Fruit fly (Drosophila melanogaster) whole organism, embryonic: Measurements from ENCODE around the gene bsf.

Experiments
- Abd-B ChIP-seq: fragments of 200-800 bp; sonication (Bioruptor generic); optimal IDR thresholded peaks from 2 replicates; lab custom pipeline; 2018; ENCODE audit warnings: missing biosample characterization, mild to moderate bottlenecking, missing genetic modification characterization, moderate library complexity
- B-H1 ChIP-seq: fragments of 200-800 bp; sonication (Bioruptor generic); IDR thresholded peaks from 3 replicates; pipeline ENCODE4 v1.3.6; 2022; ENCODE audit warnings: missing biosample characterization, missing genetic modification characterization
- Bdp1 ChIP-seq: fragments of 200-800 bp; sonication (Bioruptor generic); optimal IDR thresholded peaks from 3 replicates; lab custom pipeline; 2016; ENCODE audit warnings: missing biosample characterization, missing genetic modification characterization
- CG11085 ChIP-seq: fragments of 200-800 bp; sonication (Bioruptor generic); IDR thresholded peaks from 2 replicates; pipeline ENCODE4 v1.3.6; 2022; ENCODE audit warnings: missing biosample characterization, missing genetic modification characterization
- CG11398 ChIP-seq: fragments of 200-800 bp; sonication (Bioruptor generic); optimal IDR thresholded peaks from 2 replicates; lab custom pipeline; 2016; ENCODE audit warnings: missing biosample characterization, missing genetic modification characterization
- CG13894 ChIP-seq: fragments of 200-800 bp; sonication (Bioruptor generic); optimal IDR thresholded peaks from 3 replicates; lab custom pipeline; 2018; ENCODE audit warnings: missing biosample characterization, mild to moderate bottlenecking, missing genetic modification characterization, moderate library complexity
- CG16779 ChIP-seq: fragments of 200-800 bp; sonication (Bioruptor generic); IDR thresholded peaks from 2 replicates; pipeline ENCODE4 v1.3.6; 2022; ENCODE audit warnings: missing biosample characterization, missing genetic modification characterization
- CG17385 ChIP-seq: fragments of 200-800 bp; sonication (Bioruptor generic); optimal IDR thresholded peaks from 3 replicates; lab custom pipeline; 2018; ENCODE audit warnings: missing biosample characterization, mild to moderate bottlenecking, missing genetic modification characterization
- CG17829 ChIP-seq: fragments of 200-800 bp; optimal IDR thresholded peaks from 2 replicates; lab custom pipeline; 2019; ENCODE audit warnings: missing biosample characterization, mild to moderate bottlenecking, missing genetic modification characterization, moderate library complexity
- CG32532 ChIP-seq: fragments of 200-800 bp; sonication (Bioruptor generic); IDR thresholded peaks from 2 replicates; pipeline ENCODE4 v1.3.6; 2022; ENCODE audit warnings: missing biosample characterization, missing genetic modification characterization
- CG3281 ChIP-seq: fragments of 200-800 bp; sonication (Bioruptor generic); optimal IDR thresholded peaks from 3 replicates; lab custom pipeline; 2017; ENCODE audit warnings: missing biosample characterization, mild to moderate bottlenecking, missing genetic modification characterization
- CG3407 ChIP-seq: fragments of 200-800 bp; sonication (Bioruptor generic); optimal IDR thresholded peaks from 2 replicates; lab custom pipeline; 2018; ENCODE audit warnings: missing biosample characterization, mild to moderate bottlenecking, missing genetic modification characterization
- CG34376 ChIP-seq: fragments of 200-800 bp; sonication (Bioruptor generic); optimal IDR thresholded peaks from 2 replicates; lab custom pipeline; 2018; ENCODE audit warnings: missing biosample characterization, mild to moderate bottlenecking, missing genetic modification characterization
- CG34422 ChIP-seq: fragments of 200-800 bp; sonication (Bioruptor generic); IDR thresholded peaks from 3 replicates; pipeline ENCODE4 v1.3.6; 2022; ENCODE audit warnings: missing biosample characterization, missing genetic modification characterization
- CG5245 ChIP-seq: fragments of 200-800 bp; sonication (Bioruptor generic); optimal IDR thresholded peaks from 3 replicates; lab custom pipeline; 2016; ENCODE audit warnings: missing biosample characterization, missing genetic modification characterization
- CG6272 ChIP-seq: fragments of 200-800 bp; sonication (Bioruptor generic); IDR thresholded peaks from 2 replicates; pipeline ENCODE4 v1.3.6; 2022; ENCODE audit warnings: missing biosample characterization, missing genetic modification characterization
- CG6791 ChIP-seq: fragments of 200-800 bp; sonication (Bioruptor generic); IDR thresholded peaks from 3 replicates; pipeline ENCODE4 v1.3.6; 2022; ENCODE audit warnings: missing biosample characterization, missing genetic modification characterization; ENCODE audit not compliant: partially characterized antibody
- CG7987 ChIP-seq: fragments of 200-800 bp; sonication (Bioruptor generic); optimal IDR thresholded peaks from 2 replicates; lab custom pipeline; 2018; ENCODE audit warnings: missing biosample characterization, mild to moderate bottlenecking, missing genetic modification characterization, moderate library complexity
- CG8089 ChIP-seq: fragments of 200-800 bp; sonication (Bioruptor generic); optimal IDR thresholded peaks from 3 replicates; lab custom pipeline; 2016; ENCODE audit warnings: missing biosample characterization, missing genetic modification characterization
- CG8290 ChIP-seq, 3 experiments: fragments of 200-800 bp; sonication (Bioruptor generic); optimal IDR thresholded peaks; 2 replicates each; lab custom pipeline; 2016 to 2019; ENCODE audit warnings: missing biosample characterization in 3 of 3, missing genetic modification characterization in 3 of 3, mild to moderate bottlenecking in 2 of 3, moderate library complexity in 1 of 3
- CG8944 ChIP-seq: fragments of 200-800 bp; sonication (Bioruptor generic); optimal IDR thresholded peaks from 3 replicates; lab custom pipeline; 2016; ENCODE audit warnings: missing biosample characterization, missing genetic modification characterization
- CG9609 ChIP-seq: fragments of 200-800 bp; sonication (Bioruptor generic); optimal IDR thresholded peaks from 3 replicates; lab custom pipeline; 2016; ENCODE audit warnings: missing biosample characterization, missing genetic modification characterization
- CG9727 ChIP-seq: fragments of 200-800 bp; sonication (Bioruptor generic); optimal IDR thresholded peaks from 3 replicates; lab custom pipeline; 2017; ENCODE audit warnings: missing biosample characterization, mild to moderate bottlenecking, missing genetic modification characterization
- CoRest ChIP-seq: fragments of 200-800 bp; sonication (Bioruptor generic); optimal IDR thresholded peaks from 3 replicates; lab custom pipeline; 2018; ENCODE audit warnings: missing biosample characterization, mild to moderate bottlenecking, missing genetic modification characterization, moderate library complexity
- Eip74EF ChIP-seq, 2 experiments: fragments of 200-800 bp in 1 of 2; fragments of >200 bp in 1 of 2; sonication (Bioruptor generic) in 1 of 2; optimal IDR thresholded peaks; 2 replicates each; lab custom pipeline; 2017 to 2019; ENCODE audit warnings: missing biosample characterization in 2 of 2, missing genetic modification characterization in 2 of 2, mild to moderate bottlenecking in 1 of 2, moderate library complexity in 1 of 2
- HmgD ChIP-seq: fragments of 200-800 bp; sonication (Bioruptor generic); optimal IDR thresholded peaks from 3 replicates; lab custom pipeline; 2016; ENCODE audit warnings: missing biosample characterization, missing genetic modification characterization
- Hmx ChIP-seq: fragments of 200-800 bp; sonication (Bioruptor generic); optimal IDR thresholded peaks from 2 replicates; lab custom pipeline; 2016; ENCODE audit warnings: missing biosample characterization, missing genetic modification characterization
- Mrtf ChIP-seq: fragments of 200-800 bp; sonication (Bioruptor generic); IDR thresholded peaks from 3 replicates; pipeline ENCODE4 v1.3.6; 2022; ENCODE audit warnings: missing biosample characterization, missing genetic modification characterization
- Poxn ChIP-seq: fragments of 200-800 bp; sonication (Bioruptor generic); IDR thresholded peaks from 2 replicates; pipeline ENCODE4 v1.3.6; 2022; ENCODE audit warnings: missing biosample characterization, missing genetic modification characterization
- Sox100B ChIP-seq: fragments of 200-800 bp; sonication (Bioruptor generic); optimal IDR thresholded peaks from 3 replicates; lab custom pipeline; 2018; ENCODE audit warnings: missing biosample characterization, mild to moderate bottlenecking, missing genetic modification characterization
- Tbp ChIP-seq: fragments of >200 bp; optimal IDR thresholded peaks from 2 replicates; lab custom pipeline; 2018; ENCODE audit warnings: missing biosample characterization, missing genetic modification characterization
- btn ChIP-seq: fragments of 200-800 bp; sonication (Bioruptor generic); optimal IDR thresholded peaks from 2 replicates; lab custom pipeline; 2016; ENCODE audit warnings: missing biosample characterization, missing genetic modification characterization
- crc ChIP-seq: fragments of 200-800 bp; sonication (Bioruptor generic); optimal IDR thresholded peaks from 2 replicates; lab custom pipeline; 2016; ENCODE audit warnings: missing biosample characterization, missing genetic modification characterization
- gce ChIP-seq: fragments of 200-800 bp; sonication (Bioruptor generic); IDR thresholded peaks from 3 replicates; pipeline ENCODE4 v1.3.6; 2022; ENCODE audit warnings: missing biosample characterization, missing genetic modification characterization
- gem ChIP-seq: fragments of 200-800 bp; sonication (Bioruptor generic); optimal IDR thresholded peaks from 2 replicates; lab custom pipeline; 2019; ENCODE audit warnings: missing biosample characterization, mild to moderate bottlenecking, missing genetic modification characterization, moderate library complexity
- gro ChIP-seq: fragments of 200-800 bp; sonication (Bioruptor generic); optimal IDR thresholded peaks from 2 replicates; lab custom pipeline; 2016; ENCODE audit warnings: missing biosample characterization, missing genetic modification characterization
- lilli ChIP-seq: fragments of 200-800 bp; sonication (Bioruptor generic); optimal IDR thresholded peaks from 3 replicates; lab custom pipeline; 2016; ENCODE audit warnings: missing biosample characterization, missing genetic modification characterization
- lov ChIP-seq, 2 experiments: fragments of 200-800 bp in 1 of 2; fragments of >200 bp in 1 of 2; sonication (Bioruptor generic) in 1 of 2; IDR thresholded peaks in 1 of 2; optimal IDR thresholded peaks in 1 of 2; 2 replicates in 1 of 2; 3 replicates in 1 of 2; pipeline versions ENCODE4 v1.3.6 to Lab custom; 2017 to 2022; ENCODE audit warnings: missing biosample characterization in 1 of 2, missing genetic modification characterization in 1 of 2
- luna ChIP-seq: fragments of 200-800 bp; sonication (Bioruptor generic); optimal IDR thresholded peaks from 2 replicates; lab custom pipeline; 2016; ENCODE audit warnings: missing biosample characterization, missing genetic modification characterization
- onecut ChIP-seq: fragments of 200-800 bp; sonication (Bioruptor generic); IDR thresholded peaks from 2 replicates; pipeline ENCODE4 v1.3.6; 2022; ENCODE audit warnings: missing biosample characterization, missing genetic modification characterization
- pnt ChIP-seq: fragments of 200-800 bp; sonication (Bioruptor generic); optimal IDR thresholded peaks from 3 replicates; lab custom pipeline; 2016; ENCODE audit warnings: missing biosample characterization, missing genetic modification characterization
- pum ChIP-seq: fragments of 200-800 bp; sonication (Bioruptor generic); optimal IDR thresholded peaks from 2 replicates; lab custom pipeline; 2016; ENCODE audit warnings: missing biosample characterization, missing genetic modification characterization
- sima ChIP-seq: fragments of 200-800 bp; sonication (Bioruptor generic); optimal IDR thresholded peaks from 2 replicates; lab custom pipeline; 2016; ENCODE audit warnings: missing biosample characterization, missing genetic modification characterization
- slp2 ChIP-seq: fragments of 200-800 bp; sonication (Bioruptor generic); optimal IDR thresholded peaks from 2 replicates; lab custom pipeline; 2016; ENCODE audit warnings: missing biosample characterization, missing genetic modification characterization
- stc ChIP-seq: fragments of 200-800 bp; sonication (Bioruptor generic); IDR thresholded peaks from 2 replicates; pipeline ENCODE4 v1.3.6; 2022; ENCODE audit warnings: missing biosample characterization, missing genetic modification characterization
- tap ChIP-seq: fragments of 200-800 bp; optimal IDR thresholded peaks from 3 replicates; lab custom pipeline; 2019; ENCODE audit warnings: missing biosample characterization, mild to moderate bottlenecking, missing genetic modification characterization, moderate library complexity
- tgo ChIP-seq: fragments of 200-800 bp; sonication (Bioruptor generic); IDR thresholded peaks from 3 replicates; pipeline ENCODE4 v1.3.6; 2022; ENCODE audit warnings: missing biosample characterization, missing genetic modification characterization
- toy ChIP-seq: fragments of 200-800 bp; sonication (Bioruptor generic); IDR thresholded peaks from 2 replicates; pipeline ENCODE4 v1.3.6; 2022; ENCODE audit warnings: missing biosample characterization, missing genetic modification characterization
- vvl ChIP-seq: fragments of 200-800 bp; sonication (Bioruptor generic); IDR thresholded peaks from 2 replicates; pipeline ENCODE4 v1.3.6; 2022; ENCODE audit warnings: missing biosample characterization, missing genetic modification characterization
- wek ChIP-seq: fragments of 200-800 bp; sonication (Bioruptor generic); optimal IDR thresholded peaks from 3 replicates; lab custom pipeline; 2018; ENCODE audit warnings: missing biosample characterization, mild to moderate bottlenecking, missing genetic modification characterization, moderate library complexity
- yki ChIP-seq: fragments of >200 bp; optimal IDR thresholded peaks from 3 replicates; lab custom pipeline; 2018
- zen ChIP-seq: fragments of 200-800 bp; sonication (Bioruptor generic); optimal IDR thresholded peaks from 3 replicates; lab custom pipeline; 2018; ENCODE audit warnings: missing biosample characterization, mild to moderate bottlenecking, missing genetic modification characterization, moderate library complexity

bsf gene

DNA sequence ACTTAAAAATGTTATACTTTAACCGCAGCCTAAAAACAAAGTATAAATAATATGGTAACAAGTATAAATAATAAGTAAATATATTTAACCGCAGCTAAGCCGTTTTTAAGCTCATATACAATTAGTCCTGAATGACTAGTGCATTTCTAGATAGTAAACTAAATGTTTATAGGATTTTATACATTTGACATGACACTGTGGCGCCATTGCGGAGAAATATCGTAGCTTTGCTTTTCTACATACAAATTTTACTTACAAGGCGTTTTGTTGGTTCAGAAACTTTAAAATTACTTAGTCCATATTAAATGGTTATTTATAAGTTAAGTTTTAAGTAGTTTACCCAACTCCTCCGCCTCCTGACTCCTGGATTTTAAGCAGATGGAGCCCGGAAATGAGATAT lies 13.2 kb downstream of the bsf start (continued):
- no peak for TF ChIP-seq CG8089
- peak; percentile 21 for TF ChIP-seq CoRest (tag; lab: Kevin White, UChicago)
- TF ChIP-seq Hmx (GFP tag; lab: Kevin White, UChicago), result no peak
- no peak for TF ChIP-seq lov (optimal IDR thresholded peaks at IDR 0.05; lab: Kevin White, UChicago)
- no peak; the same call in 2 of the 3 replicates for TF ChIP-seq lov (GFP tag; IDR thresholded peaks at IDR 0.05; lab: Robert Waterston, UW)
- no peak for TF ChIP-seq HmgD (GFP tag; lab: Kevin White, UChicago)
- TF ChIP-seq Sox100B (GFP tag; lab: Kevin White, UChicago), result no peak
- no peak for TF ChIP-seq CG3407
- TF ChIP-seq CG5245 (GFP tag; lab: Kevin White, UChicago), result no peak
- peak; percentile 21 for TF ChIP-seq gem (tag; lab: Kevin White, UChicago)
- no peak for TF ChIP-seq slp2 (GFP tag; lab: Kevin White, UChicago)
- TF ChIP-seq yki (lab: Kevin White, UChicago), result no peak
- no peak for TF ChIP-seq gro (GFP tag; lab: Kevin White, UChicago)
- no peak for TF ChIP-seq CG13894 (tag; lab: Kevin White, UChicago)
- TF ChIP-seq wek (GFP tag; lab: Kevin White, UChicago), result no peak
- no peak for TF ChIP-seq crc (GFP tag; lab: Kevin White, UChicago)
- TF ChIP-seq CG6791, result no peak
- TF ChIP-seq pum, result no peak
- peak; percentile 43; the same call in 1 of the 2 replicates for TF ChIP-seq CG32532
- no peak for TF ChIP-seq CG8944 (GFP tag; lab: Kevin White, UChicago)
- no peak for TF ChIP-seq sima (GFP tag; lab: Kevin White, UChicago)
- peak; percentile 18 for TF ChIP-seq CG17829
- no peak for TF ChIP-seq CG6272 (GFP tag; lab: Robert Waterston, UW)
- no peak for TF ChIP-seq stc (GFP tag; lab: Robert Waterston, UW)
- TF ChIP-seq toy (GFP tag; lab: Robert Waterston, UW), result no peak
- no peak for TF ChIP-seq CG11398
- TF ChIP-seq CG3281 (GFP tag; lab: Kevin White, UChicago), result no peak
- TF ChIP-seq gce (GFP tag; lab: Robert Waterston, UW), result no peak
- TF ChIP-seq pnt (GFP tag; lab: Kevin White, UChicago), result peak; percentile 18
- 0 out of 2 replicates have a peak, but pooled peaks have one; percentile 29 for TF ChIP-seq CG11085
- 0 out of 3 replicates have a peak, but pooled peaks have one; percentile 13 for TF ChIP-seq Mrtf (GFP tag; lab: Robert Waterston, UW)
- TF ChIP-seq btn, result no peak
- TF ChIP-seq onecut (GFP tag; lab: Robert Waterston, UW), result no peak
- no peak for TF ChIP-seq zen (tag; lab: Kevin White, UChicago)
- no peak for TF ChIP-seq tgo (GFP tag; lab: Robert Waterston, UW)
- TF ChIP-seq CG9609 (GFP tag; lab: Kevin White, UChicago), result no peak
- TF ChIP-seq B-H1 (GFP tag; lab: Robert Waterston, UW), result no peak
- no peak for TF ChIP-seq CG16779
- no peak for TF ChIP-seq Eip74EF (GFP tag; optimal IDR thresholded peaks at IDR 0.05; lab: Kevin White, UChicago)
- no peak for TF ChIP-seq Poxn (GFP tag; lab: Robert Waterston, UW)
- no peak for TF ChIP-seq CG34422 (GFP tag; lab: Robert Waterston, UW)
- no peak for TF ChIP-seq Abd-B (GFP tag; lab: Kevin White, UChicago)
- no peak for TF ChIP-seq CG17385 (GFP tag; lab: Kevin White, UChicago)
- peak; percentile 26 for TF ChIP-seq lilli (GFP tag; lab: Kevin White, UChicago)
- TF ChIP-seq tap (tag; lab: Kevin White, UChicago), result no peak
- no peak for TF ChIP-seq CG34376
- no peak for TF ChIP-seq Bdp1 (GFP tag; lab: Kevin White, UChicago)
- TF ChIP-seq CG9727 (GFP tag; lab: Kevin White, UChicago), result no peak
- TF ChIP-seq CG8290 (GFP tag; optimal IDR thresholded peaks at IDR 0.05; lab: Kevin White, UChicago), result no peak
- no peak for TF ChIP-seq CG8290 (tag; optimal IDR thresholded peaks at IDR 0.05; lab: Kevin White, UChicago)
- peak; percentile 32 for TF ChIP-seq CG7987
- TF ChIP-seq luna (GFP tag; lab: Kevin White, UChicago), result no peak
- no peak for TF ChIP-seq Tbp
- no peak; the same call in 1 of the 2 replicates for TF ChIP-seq vvl
